Worm (Caenorhabditis elegans): ENCODE data around the gene ncs-5.

ncs-5 gene

DNA sequence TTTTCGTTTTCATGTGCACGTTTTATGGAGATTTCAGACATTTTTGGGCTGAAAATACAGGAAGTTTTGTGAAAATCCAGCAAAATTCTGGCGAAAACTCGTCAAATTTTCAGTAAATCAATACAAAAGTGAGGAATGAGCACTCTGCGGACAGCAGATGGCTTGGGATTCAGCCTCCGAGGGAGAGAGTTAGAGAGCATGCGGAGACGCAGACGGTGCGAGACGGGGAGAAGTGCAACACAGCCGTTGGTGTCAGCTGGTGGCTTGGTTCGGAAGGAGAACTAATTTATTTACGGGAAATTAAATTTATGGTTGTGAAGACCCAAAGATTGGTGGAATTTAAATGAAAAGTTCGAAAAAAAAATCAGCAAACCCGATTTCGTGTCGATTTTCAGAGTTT is 10.9 kb upstream of the ncs-5 start, which contains the start of gene C54E10.6:
TSS of gene C54E10.6 (minus strand) at position 109 of the 400 bp plus-strand sequence.
- no peak for TF ChIP-seq unc-62 (GFP tag; optimal IDR thresholded peaks at IDR 0.05)

DNA sequence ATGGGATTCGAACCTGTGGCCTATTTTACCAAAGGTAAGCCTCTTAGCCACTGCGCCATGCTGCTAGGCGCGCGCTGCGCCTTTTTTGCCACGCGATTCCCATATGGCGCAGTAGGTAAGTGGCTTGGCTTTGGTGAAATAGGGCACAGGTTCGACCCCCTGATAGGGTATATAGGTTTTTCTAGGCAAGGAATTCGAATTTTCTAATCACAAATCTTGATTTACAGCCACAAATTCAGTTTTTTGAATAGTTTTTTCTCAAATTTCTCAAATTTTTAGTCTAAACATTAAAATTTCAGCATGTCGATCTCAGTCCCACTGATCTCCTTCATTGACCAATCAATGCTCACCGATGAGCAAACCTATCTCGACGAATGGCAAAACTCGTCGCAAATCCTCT is 8.9 kb upstream of the ncs-5 start, which contains the start of gene C54E10.3:
TSS of gene C54E10.3 (plus strand) at position 301 of the 400 bp plus-strand sequence.
- no peak for TF ChIP-seq unc-62 (GFP tag; optimal IDR thresholded peaks at IDR 0.05)

DNA sequence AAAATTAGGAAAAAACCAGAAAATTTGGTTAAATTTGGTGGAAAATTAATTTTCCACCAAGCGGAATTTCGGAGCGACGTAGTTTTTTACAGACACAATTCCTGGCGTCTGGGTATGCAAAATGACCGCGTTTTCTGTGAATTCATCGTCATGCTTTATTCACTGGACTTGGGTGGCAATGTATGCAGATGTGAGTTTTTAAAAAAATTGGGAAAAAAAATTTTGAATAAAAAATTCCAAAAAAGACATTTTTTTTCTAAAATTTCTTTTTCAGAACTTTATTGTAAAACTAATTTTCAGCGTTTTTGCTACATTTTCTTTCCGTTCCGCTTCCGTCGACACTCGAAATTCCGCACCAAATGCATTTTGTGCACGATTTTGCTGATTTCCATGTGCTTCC is 8.2 kb upstream of the ncs-5 start, which contains the start of gene C54E10.7:
TSS of gene C54E10.7 (plus strand) at position 301 of the 400 bp plus-strand sequence.
- no peak for TF ChIP-seq unc-62 (GFP tag; optimal IDR thresholded peaks at IDR 0.05)

DNA sequence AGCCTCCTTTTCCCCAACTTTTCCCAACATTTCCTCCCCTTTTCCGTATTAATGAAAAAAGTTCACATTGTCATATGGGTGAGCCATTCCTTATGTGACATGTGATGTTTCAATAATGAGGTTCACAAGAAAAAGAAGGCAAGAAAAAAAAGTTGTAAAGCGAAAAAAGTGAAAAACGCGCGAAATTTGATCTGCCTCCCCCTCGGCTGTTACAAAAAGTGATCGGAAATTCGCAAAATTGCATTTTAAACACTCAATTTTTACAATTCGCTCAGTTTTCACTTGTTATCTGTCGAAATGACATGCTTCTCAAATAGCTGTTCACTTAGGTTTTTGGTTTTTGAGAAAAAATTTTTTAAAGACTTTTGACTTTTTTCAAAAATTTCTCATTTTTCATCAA is 2.0 kb downstream of the ncs-5 start:
- TF ChIP-seq unc-62 (GFP tag; optimal IDR thresholded peaks at IDR 0.05), result no peak

DNA sequence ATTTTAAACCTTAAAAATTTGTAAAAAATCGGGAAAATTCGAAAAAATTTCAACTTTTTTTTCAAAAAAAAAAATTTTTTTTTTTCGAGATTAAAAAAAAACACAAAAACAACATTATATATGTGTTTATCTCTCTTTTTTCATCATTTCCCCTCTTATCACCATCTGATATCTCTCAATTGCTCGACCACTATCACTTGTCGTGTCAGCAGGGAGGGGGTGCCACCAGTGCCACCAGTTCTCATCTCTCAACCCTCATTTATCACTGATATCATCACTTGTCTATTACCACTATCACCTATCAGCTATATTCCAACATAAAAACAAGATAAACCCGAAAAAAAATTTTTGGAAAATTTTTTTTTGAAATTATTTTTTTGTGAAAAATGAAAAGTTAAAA is 6.9 kb downstream of the ncs-5 start:
- no peak for TF ChIP-seq unc-62 (GFP tag; optimal IDR thresholded peaks at IDR 0.05)

DNA sequence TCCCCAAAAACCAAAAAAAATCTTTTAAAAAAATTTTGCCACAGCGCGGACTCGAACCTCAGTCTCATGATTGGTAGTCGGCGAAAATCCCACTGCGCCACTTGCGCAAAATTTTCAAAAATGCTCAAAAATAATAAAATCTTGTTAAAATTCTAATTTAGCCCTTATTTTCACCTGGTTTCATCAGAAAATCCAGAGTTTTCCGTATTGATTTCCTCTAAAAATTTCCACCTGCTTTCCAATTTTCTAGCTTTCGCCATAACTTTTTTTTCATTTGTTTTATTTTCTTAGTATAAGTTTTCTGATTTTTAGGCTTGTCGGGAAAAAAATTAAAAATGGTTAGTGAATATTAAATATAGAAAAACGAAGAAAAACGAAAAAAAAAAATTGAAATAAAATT is 7.8 kb downstream of the ncs-5 start:
- no peak for TF ChIP-seq unc-62 (GFP tag; optimal IDR thresholded peaks at IDR 0.05)

DNA sequence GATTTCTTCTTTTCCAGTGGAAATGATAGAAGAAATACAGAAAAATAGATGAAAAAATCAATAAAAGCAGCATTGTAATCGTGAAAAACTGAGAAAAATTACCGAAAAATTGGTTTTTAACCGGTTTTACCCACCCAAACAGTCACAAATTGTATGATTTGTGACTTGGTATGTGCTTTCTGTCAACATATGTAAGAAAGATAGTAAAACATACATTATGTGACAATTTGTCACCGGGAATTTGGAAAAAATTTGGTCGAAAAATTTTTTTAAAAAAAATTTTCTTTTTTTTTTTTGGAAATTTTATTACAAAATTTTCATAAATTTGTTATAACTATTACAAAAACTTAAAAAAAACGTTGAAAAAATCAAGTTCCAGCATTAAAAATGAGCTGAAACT is 17.6 kb downstream of the ncs-5 start, which contains the start of gene cyp-33D3:
TSS of gene cyp-33D3 (minus strand) at position 101 of the 400 bp plus-strand sequence.
- no peak for TF ChIP-seq unc-62 (GFP tag; optimal IDR thresholded peaks at IDR 0.05)

DNA sequence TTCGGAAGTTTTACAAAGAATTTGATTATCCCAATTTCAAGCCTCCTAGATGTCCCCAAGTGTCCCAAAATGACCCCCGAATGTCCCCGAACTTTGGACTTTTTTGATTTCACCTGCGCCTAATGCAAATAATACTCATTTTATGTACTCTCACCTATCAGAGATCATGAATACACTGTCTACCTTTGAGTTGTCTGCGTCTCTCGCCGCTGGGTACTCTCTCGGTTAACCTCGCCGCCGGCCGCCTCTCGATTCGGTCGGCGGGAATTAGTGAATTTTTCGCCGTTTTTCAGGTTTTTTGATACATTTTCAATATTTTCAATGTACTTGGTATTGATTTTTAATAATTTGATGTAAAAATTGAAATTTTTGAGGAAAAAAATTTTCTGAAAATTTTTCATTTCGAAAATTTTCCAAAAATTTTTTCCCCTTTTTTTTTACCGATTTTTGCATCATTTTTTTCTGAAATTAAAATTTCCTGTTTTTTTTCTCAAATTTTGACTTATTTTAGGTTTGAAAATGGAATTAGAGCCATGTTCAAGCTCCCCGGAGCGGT is 19.3 kb downstream of the ncs-5 start, which contains the start of gene nhr-65:
TSS of gene nhr-65 (plus strand) at position 506 of the 556 bp plus-strand sequence.
- no peak for TF ChIP-seq unc-62 (GFP tag; optimal IDR thresholded peaks at IDR 0.05)

DNA sequence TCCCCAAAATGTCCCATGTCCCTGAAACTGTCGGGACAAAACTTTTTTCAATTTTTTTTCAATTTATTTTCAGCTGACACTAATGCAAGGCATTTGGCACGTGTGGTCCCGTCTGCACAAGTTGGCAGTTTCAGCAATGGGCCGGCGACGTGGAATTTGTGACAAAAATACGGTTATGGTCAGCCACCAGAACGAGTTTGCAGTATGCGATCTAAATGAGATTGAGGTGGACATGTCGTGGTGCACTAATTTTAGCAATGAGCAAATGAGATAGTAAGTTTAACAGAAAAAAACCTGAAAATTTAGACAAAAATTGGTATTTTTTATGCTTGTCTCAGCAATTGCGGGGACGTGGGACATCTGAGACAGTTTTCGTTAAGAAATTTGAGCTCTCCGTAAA is 22.9 kb downstream of the ncs-5 start:
- no peak for TF ChIP-seq unc-62 (GFP tag; optimal IDR thresholded peaks at IDR 0.05)

DNA sequence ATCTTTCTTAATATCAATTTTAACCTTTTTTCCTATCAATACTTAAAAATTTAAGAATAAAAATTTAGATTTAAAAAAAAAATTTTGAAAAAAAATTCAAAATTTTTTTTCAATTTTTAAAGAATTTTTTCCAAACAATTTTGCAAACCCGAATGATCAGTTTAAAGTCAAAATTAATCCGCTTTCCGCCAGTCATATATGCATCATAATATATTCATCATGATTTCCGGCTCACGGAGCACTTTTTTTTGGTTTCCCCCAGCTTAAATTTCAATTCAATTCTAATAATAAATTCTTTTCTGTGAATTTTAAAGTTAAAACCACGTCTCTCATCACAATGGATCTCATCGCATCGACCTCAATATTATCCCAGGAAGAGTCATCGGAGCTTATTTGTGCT is 26.9 kb downstream of the ncs-5 start, which contains the start of gene nhr-230:
TSS of gene nhr-230 (plus strand) at position 301 of the 400 bp plus-strand sequence.
- no peak for TF ChIP-seq unc-62 (GFP tag; optimal IDR thresholded peaks at IDR 0.05)

DNA sequence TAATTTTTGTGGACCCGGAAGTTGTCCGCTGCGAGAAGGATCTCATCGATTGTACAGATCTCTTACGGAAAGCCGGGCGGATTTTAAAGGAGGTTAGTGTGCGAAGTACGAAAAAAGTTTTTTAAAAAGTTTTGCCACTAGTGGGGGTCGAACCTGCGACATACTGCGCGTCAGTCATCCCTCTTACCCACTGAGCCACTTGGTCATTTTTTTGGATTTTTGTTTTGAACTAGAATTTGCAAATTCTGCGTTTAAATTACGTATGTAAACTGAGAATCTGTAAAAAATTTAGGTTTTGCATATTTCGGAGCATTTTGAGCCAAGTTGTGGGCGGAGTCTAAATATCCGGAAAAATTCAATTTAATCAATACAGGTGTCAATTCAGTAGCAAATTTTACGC is 29.0 kb downstream of the ncs-5 start:
- TF ChIP-seq unc-62 (GFP tag; optimal IDR thresholded peaks at IDR 0.05), result no peak

DNA sequence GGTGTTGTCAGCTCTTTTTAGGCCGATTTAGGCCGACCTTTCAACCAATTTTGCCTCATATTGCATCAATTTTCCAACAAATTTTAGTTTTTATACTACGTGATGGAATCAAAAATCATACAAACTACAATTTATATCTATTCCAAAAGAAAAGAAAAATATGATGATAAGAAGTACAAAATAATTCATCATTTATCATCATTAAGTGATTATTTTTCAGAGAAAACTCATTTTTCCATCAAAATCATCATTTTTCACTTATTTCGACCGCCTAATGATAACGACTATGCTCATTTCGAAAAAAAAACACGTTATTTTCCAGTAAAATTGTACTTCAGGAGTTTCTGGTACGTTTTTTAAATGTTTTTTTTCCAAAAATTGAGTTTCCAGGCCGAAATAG is 35.2 kb downstream of the ncs-5 start:
- no peak for TF ChIP-seq unc-62 (GFP tag; optimal IDR thresholded peaks at IDR 0.05)

DNA sequence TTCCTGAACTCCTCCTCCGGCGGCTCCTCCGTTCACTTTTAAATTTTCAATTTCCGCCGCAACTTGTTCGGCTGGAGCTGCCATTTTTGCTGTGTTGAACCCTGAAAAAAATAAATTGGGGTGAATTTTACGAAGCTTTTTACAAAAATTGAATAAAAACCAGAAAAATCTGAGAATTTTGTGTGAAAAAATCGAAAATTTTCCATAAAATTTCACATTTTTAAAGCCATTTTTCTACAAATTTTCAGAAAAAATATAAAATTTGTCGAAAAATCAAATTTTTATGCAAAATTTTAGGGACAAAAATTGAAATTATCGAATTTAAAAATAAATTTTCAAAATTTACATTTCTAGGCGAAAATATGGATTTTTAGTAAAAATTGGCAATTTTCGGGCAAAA is 39.6 kb downstream of the ncs-5 start, which contains the start of gene wars-1:
TSS of gene wars-1 (minus strand) at position 101 of the 400 bp plus-strand sequence.
- no peak for TF ChIP-seq unc-62 (GFP tag; optimal IDR thresholded peaks at IDR 0.05)

DNA sequence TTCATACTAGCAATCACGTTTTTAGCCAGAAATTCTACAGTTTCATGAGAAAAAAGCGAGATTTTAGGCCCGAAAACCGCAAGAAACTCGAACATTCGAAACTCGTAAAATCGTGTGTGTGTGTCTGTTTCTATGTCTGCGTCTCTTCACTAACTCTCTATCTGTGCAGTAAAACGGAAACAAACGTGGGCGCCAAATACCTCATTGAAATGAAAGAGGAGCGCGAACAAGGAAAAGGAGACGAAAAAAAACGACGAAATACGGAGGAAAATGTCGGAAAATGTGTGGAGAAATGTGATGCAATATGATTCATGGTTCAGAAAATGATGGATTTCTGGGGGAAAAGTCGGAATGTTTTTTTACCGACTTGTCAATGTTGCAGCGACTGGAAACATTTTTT is 49.0 kb downstream of the ncs-5 start:
- TF ChIP-seq unc-62 (GFP tag; optimal IDR thresholded peaks at IDR 0.05), result no peak

DNA sequence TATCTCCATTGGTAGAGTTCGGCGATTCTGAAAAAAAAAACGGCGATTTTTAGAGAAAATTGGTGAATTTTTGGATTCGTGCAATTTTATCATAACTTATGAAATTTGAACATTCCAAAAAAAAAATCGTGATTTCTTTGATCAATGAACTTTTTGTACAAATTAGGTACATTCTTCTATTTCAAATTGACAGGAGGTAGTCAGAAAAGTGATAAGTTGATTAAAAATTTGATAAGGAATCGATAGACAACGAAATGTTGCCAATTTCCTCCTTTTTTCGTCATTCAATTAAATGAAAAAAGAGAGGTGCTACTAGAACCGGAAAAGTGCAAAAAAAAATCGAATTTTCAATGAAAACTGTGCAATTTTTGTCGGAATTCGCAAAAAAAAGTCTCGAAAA is 51.4 kb downstream of the ncs-5 start:
- TF ChIP-seq unc-62 (GFP tag; optimal IDR thresholded peaks at IDR 0.05), result no peak

DNA sequence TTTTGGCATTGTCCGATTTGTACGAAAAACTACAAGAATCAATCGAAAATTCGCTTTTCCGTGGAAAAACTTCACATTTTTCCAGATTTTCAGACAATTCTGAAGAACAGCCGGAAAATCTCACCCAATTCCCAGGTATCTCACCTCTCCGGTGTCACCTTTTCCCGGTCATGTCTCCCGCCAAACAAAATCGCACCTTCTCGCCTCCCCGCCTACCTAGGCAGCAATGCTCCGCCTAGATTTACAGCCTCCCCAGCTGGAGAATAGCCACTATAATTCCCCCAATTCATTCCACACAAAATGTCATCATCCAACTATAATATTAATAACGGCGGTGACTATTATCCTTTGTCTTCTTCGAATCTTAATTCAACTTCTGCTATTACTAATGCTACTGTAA is 54.3 kb downstream of the ncs-5 start, which contains the start of gene ceh-51:
TSS of gene ceh-51 (plus strand) at position 301 of the 400 bp plus-strand sequence.
- no peak for TF ChIP-seq unc-62 (GFP tag; optimal IDR thresholded peaks at IDR 0.05)
